Worm (Caenorhabditis elegans) whole organism, late embryonic: ENCODE results near the gene col-168.

ENCODE experiments used
- C38D4.7 ChIP-seq: fragments of 200-800 bp; sonication (Bioruptor generic); optimal IDR thresholded peaks from 2 replicates; lab custom pipeline; 2018; ENCODE audit warnings: mild to moderate bottlenecking, missing genetic modification characterization, moderate library complexity, missing compliant biosample characterization
- F13H6.1 ChIP-seq: sonication (generic microtip); optimal IDR thresholded peaks from 2 replicates; lab custom pipeline; 2016; ENCODE audit warnings: missing genetic modification characterization, missing compliant biosample characterization
- K02D7.2 ChIP-seq: sonication (generic microtip); optimal IDR thresholded peaks from 2 replicates; lab custom pipeline; 2017; ENCODE audit warnings: mild to moderate bottlenecking, missing genetic modification characterization, missing compliant biosample characterization
- K09A11.1 ChIP-seq: sonication (generic microtip); optimal IDR thresholded peaks from 2 replicates; lab custom pipeline; 2017; ENCODE audit warnings: antibody characterized with exemption, mild to moderate bottlenecking, missing genetic modification characterization, missing compliant biosample characterization; ENCODE audit not compliant: insufficient read depth
- Y22D7AL.16 ChIP-seq: sonication (generic microtip); optimal IDR thresholded peaks from 2 replicates; lab custom pipeline; 2016; ENCODE audit warnings: missing genetic modification characterization, missing compliant biosample characterization
- ceh-14 ChIP-seq: sonication (generic microtip); optimal IDR thresholded peaks from 2 replicates; lab custom pipeline; 2016; ENCODE audit warnings: missing genotype, missing genetic modification characterization, missing compliant biosample characterization
- ceh-18 ChIP-seq: sonication (generic microtip); optimal IDR thresholded peaks from 2 replicates; lab custom pipeline; 2016; ENCODE audit warnings: missing genetic modification characterization, missing compliant biosample characterization
- ceh-19 ChIP-seq: fragments of 200-800 bp; sonication (Bioruptor generic); optimal IDR thresholded peaks from 2 replicates; lab custom pipeline; 2018; ENCODE audit warnings: mild to moderate bottlenecking, missing genetic modification characterization, missing compliant biosample characterization
- ceh-2 ChIP-seq: sonication (generic microtip); optimal IDR thresholded peaks from 2 replicates; lab custom pipeline; 2016; ENCODE audit warnings: missing genotype, missing genetic modification characterization, missing compliant biosample characterization
- ceh-22 ChIP-seq: sonication (generic microtip); optimal IDR thresholded peaks from 2 replicates; lab custom pipeline; 2017; ENCODE audit warnings: missing biosample characterization, missing genetic modification characterization
- ceh-24 ChIP-seq: sonication (generic microtip); optimal IDR thresholded peaks from 2 replicates; lab custom pipeline; 2016; ENCODE audit warnings: mild to moderate bottlenecking, missing genetic modification characterization, missing compliant biosample characterization
- ceh-30 ChIP-seq: fragments of 150-350 bp; optimal IDR thresholded peaks from 2 replicates; lab custom pipeline; 2014; ENCODE audit warnings: missing biosample characterization, missing genetic modification characterization
- ceh-31 ChIP-seq: sonication (generic microtip); optimal IDR thresholded peaks from 2 replicates; lab custom pipeline; 2016; ENCODE audit warnings: missing genetic modification characterization, missing compliant biosample characterization
- ceh-45 ChIP-seq: fragments of 200-800 bp; sonication (Bioruptor generic); IDR thresholded peaks from 2 replicates; pipeline ENCODE4 v1.3.6; 2022; ENCODE audit warnings: missing genetic modification reagents, missing genetic modification characterization, missing compliant biosample characterization
- ceh-48 ChIP-seq: sonication (generic microtip); optimal IDR thresholded peaks from 2 replicates; lab custom pipeline; 2016; ENCODE audit warnings: missing genetic modification characterization, inconsistent platforms, missing compliant biosample characterization
- ceh-9 ChIP-seq: sonication (generic microtip); optimal IDR thresholded peaks from 2 replicates; lab custom pipeline; 2016; ENCODE audit warnings: mild to moderate bottlenecking, missing genetic modification characterization, inconsistent platforms, missing compliant biosample characterization
- che-1 ChIP-seq: sonication (generic microtip); optimal IDR thresholded peaks from 2 replicates; lab custom pipeline; 2016; ENCODE audit warnings: mild to moderate bottlenecking, missing genetic modification characterization, missing compliant biosample characterization
- dmd-4 ChIP-seq: sonication (generic microtip); optimal IDR thresholded peaks from 2 replicates; lab custom pipeline; 2016; ENCODE audit warnings: borderline replicate concordance, missing genetic modification characterization, missing compliant biosample characterization
- dve-1 ChIP-seq: sonication (generic microtip); optimal IDR thresholded peaks from 2 replicates; lab custom pipeline; 2017; ENCODE audit warnings: antibody characterized with exemption, mild to moderate bottlenecking, missing genetic modification characterization, missing compliant biosample characterization
- elt-2 ChIP-seq: sonication (generic microtip); optimal IDR thresholded peaks from 2 replicates; lab custom pipeline; 2016; ENCODE audit warnings: missing genetic modification reagents, missing genetic modification characterization, missing compliant biosample characterization
- ets-4 ChIP-seq: sonication (generic microtip); optimal IDR thresholded peaks from 2 replicates; lab custom pipeline; 2016; ENCODE audit warnings: missing genetic modification characterization, missing compliant biosample characterization
- eyg-1 ChIP-seq: sonication (generic microtip); optimal IDR thresholded peaks from 2 replicates; lab custom pipeline; 2016; ENCODE audit warnings: missing genotype, missing genetic modification characterization, missing compliant biosample characterization
- fax-1 ChIP-seq: sonication (generic microtip); optimal IDR thresholded peaks from 2 replicates; lab custom pipeline; 2016; ENCODE audit warnings: missing genotype, missing genetic modification characterization, missing compliant biosample characterization
- fkh-10 ChIP-seq: fragments of 150-350 bp; optimal IDR thresholded peaks from 2 replicates; lab custom pipeline; 2014; ENCODE audit warnings: missing biosample characterization, missing genetic modification reagents, missing genetic modification characterization
- hlh-13 ChIP-seq: fragments of 200-800 bp; sonication (Bioruptor generic); optimal IDR thresholded peaks from 2 replicates; lab custom pipeline; 2018; ENCODE audit warnings: mild to moderate bottlenecking, missing genetic modification characterization, missing compliant biosample characterization
- hlh-15 ChIP-seq: sonication (generic microtip); optimal IDR thresholded peaks from 2 replicates; lab custom pipeline; 2016; ENCODE audit warnings: missing genetic modification characterization, missing compliant biosample characterization
- hlh-30 ChIP-seq: sonication (generic microtip); optimal IDR thresholded peaks from 2 replicates; lab custom pipeline; 2017; ENCODE audit warnings: antibody characterized with exemption, missing genetic modification characterization, missing compliant biosample characterization; ENCODE audit not compliant: insufficient read depth
- hlh-6 ChIP-seq: sonication (generic microtip); optimal IDR thresholded peaks from 2 replicates; lab custom pipeline; 2016; ENCODE audit warnings: missing genotype, missing genetic modification characterization, missing compliant biosample characterization
- lin-11 ChIP-seq: fragments of 200-800 bp; sonication (Bioruptor generic); optimal IDR thresholded peaks from 2 replicates; lab custom pipeline; 2018; ENCODE audit warnings: mild to moderate bottlenecking, missing genetic modification characterization, missing compliant biosample characterization
- madf-2 ChIP-seq: sonication (generic microtip); optimal IDR thresholded peaks from 2 replicates; lab custom pipeline; 2017; ENCODE audit warnings: missing genetic modification characterization, missing compliant biosample characterization
- mec-3 ChIP-seq: sonication (generic microtip); optimal IDR thresholded peaks from 2 replicates; lab custom pipeline; 2016; ENCODE audit warnings: borderline replicate concordance, missing genetic modification characterization, missing compliant biosample characterization
- nfya-1 ChIP-seq: sonication (generic microtip); optimal IDR thresholded peaks from 2 replicates; lab custom pipeline; 2017; ENCODE audit warnings: missing genetic modification characterization, mild to moderate bottlenecking, missing compliant biosample characterization, antibody characterized with exemption, moderate library complexity
- nhr-232 ChIP-seq: sonication (generic microtip); optimal IDR thresholded peaks from 2 replicates; lab custom pipeline; 2016; ENCODE audit warnings: missing genetic modification characterization, missing compliant biosample characterization
- odd-2 ChIP-seq: sonication (generic microtip); optimal IDR thresholded peaks from 2 replicates; lab custom pipeline; 2017; ENCODE audit warnings: antibody characterized with exemption, mild to moderate bottlenecking, missing genetic modification characterization, missing compliant biosample characterization
- pha-4 ChIP-seq: fragments of 150-350 bp; optimal IDR thresholded peaks from 2 replicates; lab custom pipeline; 2018; ENCODE audit warnings: missing biosample characterization, missing genetic modification reagents, missing genetic modification characterization
- pros-1 ChIP-seq: fragments of 150-350 bp; optimal IDR thresholded peaks from 2 replicates; lab custom pipeline; 2014; ENCODE audit warnings: missing biosample characterization, missing genetic modification reagents, missing genetic modification characterization
- rnt-1 ChIP-seq: sonication (generic microtip); optimal IDR thresholded peaks from 2 replicates; lab custom pipeline; 2016; ENCODE audit warnings: missing genetic modification characterization, missing compliant biosample characterization
- sdc-2 ChIP-seq: sonication (generic microtip); optimal IDR thresholded peaks from 2 replicates; lab custom pipeline; 2016; ENCODE audit warnings: missing genotype, missing genetic modification characterization, missing compliant biosample characterization
- syd-9 ChIP-seq: sonication (generic microtip); optimal IDR thresholded peaks from 2 replicates; lab custom pipeline; 2016; ENCODE audit warnings: mild to moderate bottlenecking, missing genetic modification characterization, moderate library complexity, missing compliant biosample characterization
- tbx-2 ChIP-seq: sonication (generic microtip); optimal IDR thresholded peaks from 2 replicates; lab custom pipeline; 2016; ENCODE audit warnings: missing genetic modification characterization, missing compliant biosample characterization
- tbx-7 ChIP-seq: sonication (generic microtip); optimal IDR thresholded peaks from 2 replicates; lab custom pipeline; 2016; ENCODE audit warnings: missing genotype, missing genetic modification characterization, missing compliant biosample characterization
- ttx-3 ChIP-seq: sonication (generic microtip); optimal IDR thresholded peaks from 2 replicates; lab custom pipeline; 2016; ENCODE audit warnings: missing genetic modification reagents, missing genetic modification characterization, missing compliant biosample characterization
- unc-3 ChIP-seq, 2 experiments: fragments of 200-800 bp in 1 of 2; sonication (Bioruptor generic) in 1 of 2; sonication (generic microtip) in 1 of 2; conservative IDR thresholded peaks in 1 of 2; optimal IDR thresholded peaks in 1 of 2; 2 replicates each; pipeline versions ENCODE4 v1.3.6 to Lab custom; 2016 to 2022; ENCODE audit warnings: missing compliant biosample characterization in 2 of 2, missing genetic modification characterization in 2 of 2, missing genetic modification reagents in 1 of 2
- unc-42 ChIP-seq: sonication (generic microtip); optimal IDR thresholded peaks from 2 replicates; lab custom pipeline; 2016; ENCODE audit warnings: missing genotype, missing genetic modification characterization, missing compliant biosample characterization
- ztf-16 ChIP-seq: sonication (generic microtip); optimal IDR thresholded peaks from 2 replicates; lab custom pipeline; 2017; ENCODE audit warnings: missing genetic modification characterization, missing compliant biosample characterization

Gene col-168

DNA sequence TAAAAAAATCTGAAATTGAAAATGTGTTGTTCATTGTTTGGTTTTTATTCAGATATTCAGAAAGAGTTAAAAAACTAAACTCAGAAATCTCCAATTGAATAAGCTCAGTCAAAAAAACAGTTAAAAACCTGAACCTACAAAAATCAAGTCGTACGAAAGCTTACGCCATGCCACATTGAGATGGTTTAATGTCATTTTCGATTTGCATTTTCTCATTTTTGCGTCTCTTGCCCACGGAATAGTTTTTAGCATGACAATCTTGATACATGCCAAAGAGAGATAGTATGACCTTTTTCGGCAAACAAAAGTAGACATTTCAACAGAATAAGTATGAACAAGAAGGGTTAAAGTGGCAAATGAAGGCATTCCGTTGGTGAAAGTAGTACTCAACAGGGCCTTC lies 45.2 kb upstream of the col-168 start:
- TF ChIP-seq ceh-18 (no peak), pros-1 (tag; lab: Kevin White, UChicago) (no peak), ceh-2 (tag; lab: Kevin White, UChicago) (no peak), K02D7.2 (tag; lab: Kevin White, UChicago) (no peak), madf-2 (tag; lab: Kevin White, UChicago) (no peak), hlh-6 (tag; lab: Kevin White, UChicago) (no peak), eyg-1 (tag; lab: Kevin White, UChicago) (no peak), sdc-2 (no peak), ceh-14 (tag; lab: Kevin White, UChicago) (no peak), hlh-30 (tag; lab: Kevin White, UChicago) (no peak), nfya-1 (tag; lab: Kevin White, UChicago) (no peak), tbx-7 (tag; lab: Kevin White, UChicago) (no peak), ceh-31 (no peak), ztf-16 (tag; lab: Kevin White, UChicago) (no peak)

DNA sequence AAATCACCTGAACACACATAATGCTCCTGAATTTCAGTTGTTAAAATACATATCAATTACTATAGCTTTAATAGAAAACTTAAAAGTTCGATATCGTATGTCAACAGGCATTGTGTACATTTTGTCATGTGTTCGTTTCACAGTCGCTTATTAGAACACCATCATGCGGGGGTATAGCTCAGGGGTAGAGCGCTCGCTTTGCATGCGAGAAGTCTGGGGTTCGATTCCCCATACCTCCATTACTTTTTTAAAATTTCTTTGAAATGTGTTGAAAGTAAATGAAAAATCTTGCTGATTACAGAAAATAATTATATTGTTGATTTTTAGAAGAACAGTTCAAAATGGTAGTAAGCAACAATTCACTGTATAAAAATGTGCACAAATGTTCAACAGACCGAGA lies 40.0 kb upstream of the col-168 start:
- TF ChIP-seq hlh-30 (tag; lab: Kevin White, UChicago) (peak; percentile 14), ceh-48 (tag; lab: Kevin White, UChicago) (peak; percentile 5), Y22D7AL.16 (no peak), sdc-2 (peak; percentile 42), hlh-13 (GFP tag; lab: Kevin White, UChicago) (no peak), rnt-1 (no peak), lin-11 (peak; percentile 18), che-1 (tag; lab: Kevin White, UChicago) (peak; percentile 36), ceh-24 (tag; lab: Kevin White, UChicago) (no peak), K02D7.2 (tag; lab: Kevin White, UChicago) (no peak), syd-9 (tag; lab: Kevin White, UChicago) (no peak), nhr-232 (peak; percentile 30), mec-3 (no peak), ceh-22 (tag; lab: Kevin White, UChicago) (no peak), elt-2 (peak; percentile 19), odd-2 (tag; lab: Kevin White, UChicago) (peak; percentile 23), C38D4.7 (GFP tag; lab: Kevin White, UChicago) (peak; percentile 28), hlh-15 (tag; lab: Kevin White, UChicago) (no peak), K09A11.1 (peak; percentile 43), ttx-3 (tag; lab: Kevin White, UChicago) (peak; percentile 9), ceh-9 (tag; lab: Kevin White, UChicago) (no peak)

- no peak for TF ChIP-seq nfya-1 (tag; lab: Kevin White, UChicago)
Observed at ce11 chrX:6289038-6289437, 37.1 kb upstream of the col-168 start.

DNA sequence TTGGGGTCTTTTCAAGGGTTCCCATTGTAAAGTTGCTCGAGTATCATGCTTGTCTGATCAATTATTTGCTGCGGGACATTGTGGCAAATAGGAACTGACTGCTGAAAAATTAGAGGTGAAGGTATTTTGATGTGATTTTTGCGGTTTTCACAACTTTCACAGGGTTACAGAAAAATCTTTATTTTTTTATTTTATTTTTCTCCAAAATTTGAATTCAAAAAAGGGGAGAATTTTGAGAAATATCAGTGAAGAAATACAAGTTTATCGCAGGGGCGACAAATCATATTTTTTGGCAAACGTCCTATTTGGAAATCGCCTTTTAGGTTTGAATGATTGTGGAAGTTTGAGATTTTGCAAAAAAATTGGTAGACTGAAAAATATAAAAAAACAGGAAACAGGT lies 34.6 kb upstream of the col-168 start, which contains the start of gene lev-9:
Gene lev-9 (minus strand): TSS at position 101 of the 400 bp plus-strand sequence.
- TF ChIP-seq ceh-45 (no peak), Y22D7AL.16 (no peak), ceh-30 (tag; lab: Kevin White, UChicago) (no peak), ets-4 (tag; lab: Kevin White, UChicago) (no peak)

DNA sequence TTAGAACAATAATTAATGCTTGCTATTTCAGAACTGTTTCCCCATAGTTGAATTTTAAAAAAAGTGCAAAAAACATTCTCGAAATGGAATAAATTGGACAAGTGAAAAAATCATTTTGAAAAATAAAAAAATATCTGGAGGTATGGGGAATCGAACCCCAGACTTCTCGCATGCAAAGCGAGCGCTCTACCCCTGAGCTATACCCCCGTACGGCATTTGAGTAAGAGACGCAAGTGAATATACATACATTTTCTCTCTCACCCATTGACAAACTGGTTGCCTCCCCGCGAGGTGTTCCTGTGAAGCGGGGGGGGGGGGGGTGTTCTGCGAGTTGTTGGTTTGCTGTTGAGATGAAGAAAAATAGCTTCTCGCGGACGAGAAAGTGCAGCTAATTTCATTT lies 34.0 kb upstream of the col-168 start:
- TF ChIP-seq fax-1 (tag; lab: Kevin White, UChicago), result peak; percentile 88
- peak; percentile 92 for TF ChIP-seq tbx-2
- peak; percentile 93 for TF ChIP-seq hlh-6 (tag; lab: Kevin White, UChicago)
- peak; percentile 56 for TF ChIP-seq nfya-1 (tag; lab: Kevin White, UChicago)
- peak; percentile 73 for TF ChIP-seq dmd-4
- TF ChIP-seq fkh-10 (GFP tag; lab: Kevin White, UChicago), result no peak
- no peak for TF ChIP-seq ceh-22 (tag; lab: Kevin White, UChicago)
- TF ChIP-seq madf-2 (tag; lab: Kevin White, UChicago), result peak; percentile 82
- TF ChIP-seq unc-42, result peak; percentile 51
- TF ChIP-seq tbx-7 (tag; lab: Kevin White, UChicago), result peak; percentile 27
- TF ChIP-seq unc-3 (GFP tag; conservative IDR thresholded peaks at IDR 0.05; lab: Robert Waterston, UW), result peak; percentile 97
- peak; percentile 94 for TF ChIP-seq unc-3 (tag; optimal IDR thresholded peaks at IDR 0.05; lab: Kevin White, UChicago)
- peak; percentile 92 for TF ChIP-seq ceh-19
- no peak for TF ChIP-seq ceh-30 (tag; lab: Kevin White, UChicago)
- peak; percentile 84 for TF ChIP-seq F13H6.1
- peak; percentile 84 for TF ChIP-seq dve-1
- TF ChIP-seq C38D4.7 (GFP tag; lab: Kevin White, UChicago), result peak; percentile 89
- TF ChIP-seq hlh-15 (tag; lab: Kevin White, UChicago), result peak; percentile 88
- TF ChIP-seq pha-4, result no peak
